Worm (Caenorhabditis elegans): ENCODE results near the gene nhr-180.

DNA sequence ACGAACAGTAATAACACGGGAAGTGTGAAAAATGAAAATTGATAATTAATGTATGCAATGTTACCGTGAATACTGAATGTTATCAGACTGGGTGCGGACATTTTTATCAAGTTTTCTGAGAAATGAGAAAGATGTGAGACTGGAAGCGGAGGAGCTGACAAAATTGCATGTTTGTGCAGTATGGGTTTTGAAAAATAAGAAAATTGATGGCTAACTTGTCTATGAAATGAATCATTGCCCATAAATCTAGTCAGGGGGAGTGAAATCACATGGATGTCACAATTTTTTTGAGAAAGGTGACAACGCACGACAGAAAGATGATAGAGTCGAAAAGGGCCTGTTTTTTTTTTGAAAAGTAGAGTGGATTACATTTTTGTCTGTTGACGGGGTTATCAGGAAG is 4.0 kb upstream of the nhr-180 start, which contains the start of gene sru-24:
- TF ChIP-seq lin-13 (GFP tag; optimal IDR thresholded peaks at IDR 0.05) (no peak), hlh-30 (tag; optimal IDR thresholded peaks at IDR 0.05; ENCODE audit: insufficient read depth) (no peak), nhr-28 (tag; optimal IDR thresholded peaks at IDR 0.05) (no peak), daf-12 (tag; optimal IDR thresholded peaks at IDR 0.05) (no peak), fkh-10 (GFP tag; optimal IDR thresholded peaks at IDR 0.05) (no peak), ztf-11 (tag; optimal IDR thresholded peaks at IDR 0.05) (no peak)
